Fruit fly (Drosophila melanogaster): Measurements from ENCODE around the gene CG31688.
A peak's percentile ranks its signal among the peaks of the same experiment; 100 is the strongest.

CG31688 gene

DNA sequence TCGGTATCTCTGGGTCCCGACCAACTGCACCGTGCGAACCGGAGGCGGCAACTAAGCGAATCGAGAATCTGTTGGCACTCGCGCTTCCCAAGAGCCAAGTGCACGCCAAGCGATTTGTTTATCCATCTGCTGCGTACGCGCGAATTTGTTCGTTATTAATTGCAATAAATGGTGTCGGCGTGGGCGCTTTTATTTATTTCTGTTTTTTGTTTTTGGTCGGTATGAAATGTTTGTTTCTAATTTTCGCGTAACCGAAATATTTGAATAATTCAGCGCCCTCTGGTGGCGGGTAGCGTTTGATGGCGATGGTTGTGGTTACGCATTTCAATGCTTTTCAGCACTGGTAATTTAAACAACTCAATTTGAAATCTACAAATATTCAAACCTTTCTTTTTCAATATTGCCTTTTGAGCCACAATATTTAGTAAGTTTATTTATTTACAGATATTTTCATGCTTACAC lies 11.2 kb upstream of the CG31688 start, which contains the start of gene CG10947 (continued):
- TF ChIP-seq cg (GFP tag; optimal IDR thresholded peaks at IDR 0.05), result no peak
- TF ChIP-seq dysf (GFP tag; IDR thresholded peaks at IDR 0.05), result peak; percentile 55; the same call in 2 of the 3 replicates
- TF ChIP-seq CG10209 (GFP tag; optimal IDR thresholded peaks at IDR 0.05), result peak; percentile 58
- 0 out of 3 replicates have a peak, but pooled peaks have one; percentile 24 for TF ChIP-seq CG2199 (GFP tag; IDR thresholded peaks at IDR 0.05)
- TF ChIP-seq Camta (GFP tag; optimal IDR thresholded peaks at IDR 0.05), result peak; percentile 59
- TF ChIP-seq CG1024 (GFP tag; IDR thresholded peaks at IDR 0.05), result no peak; the same call in 1 of the 2 replicates
- TF ChIP-seq ewg (GFP tag; optimal IDR thresholded peaks at IDR 0.05), result peak; percentile 63
- TF ChIP-seq Kr (GFP tag; optimal IDR thresholded peaks at IDR 0.05), result no peak
- TF ChIP-seq CG7271 (tag; optimal IDR thresholded peaks at IDR 0.05), result peak; percentile 4
- TF ChIP-seq CG17568 (GFP tag; optimal IDR thresholded peaks at IDR 0.05), result peak; percentile 66
- peak in 1 of 3 experiments; percentile 13 for TF ChIP-seq lola (GFP tag; optimal IDR thresholded peaks at IDR 0.05)
- peak; percentile 41 for TF ChIP-seq phol (tag; optimal IDR thresholded peaks at IDR 0.05)
- TF ChIP-seq CrebB (tag; optimal IDR thresholded peaks at IDR 0.05), result peak; percentile 34
- TF ChIP-seq Dbx (GFP tag; IDR thresholded peaks at IDR 0.05), result peak; percentile 78; the same call in 2 of the 3 replicates
- TF ChIP-seq ATbp (GFP tag; optimal IDR thresholded peaks at IDR 0.05), result peak; percentile 36
- TF ChIP-seq ftz-f1 (GFP tag; optimal IDR thresholded peaks at IDR 0.05), result peak; percentile 11
- TF ChIP-seq bcd (GFP tag; optimal IDR thresholded peaks at IDR 0.05), result peak; percentile 64
- peak; percentile 74 for TF ChIP-seq chm (GFP tag; IDR thresholded peaks at IDR 0.05)
- peak; percentile 16 for TF ChIP-seq trem (tag; optimal IDR thresholded peaks at IDR 0.05)
- peak; percentile 64 for TF ChIP-seq CG1647 (GFP tag; optimal IDR thresholded peaks at IDR 0.05)
- peak; percentile 76 for TF ChIP-seq CG3847 (GFP tag; IDR thresholded peaks at IDR 0.05)
- peak; percentile 69 for TF ChIP-seq amos (GFP tag; IDR thresholded peaks at IDR 0.05; ENCODE audit: partially characterized antibody)
- TF ChIP-seq CG3838 (GFP tag; optimal IDR thresholded peaks at IDR 0.05), result no peak
- TF ChIP-seq Dll (GFP tag; IDR thresholded peaks at IDR 0.05; ENCODE audit: partially characterized antibody), result peak; percentile 59; the same call in 3 of the 4 replicates
- TF ChIP-seq jigr1 (GFP tag; IDR thresholded peaks at IDR 0.05), result no peak
- TF ChIP-seq inv (GFP tag; IDR thresholded peaks at IDR 0.05; ENCODE audit: partially characterized antibody), result peak; percentile 51
- peak; percentile 17 for TF ChIP-seq Usf (GFP tag; optimal IDR thresholded peaks at IDR 0.05)
- TF ChIP-seq Gsc (GFP tag; IDR thresholded peaks at IDR 0.05), result no peak
- peak; percentile 53 for TF ChIP-seq CG9609 (GFP tag; optimal IDR thresholded peaks at IDR 0.05)
- peak; percentile 41 for TF ChIP-seq btn (GFP tag; optimal IDR thresholded peaks at IDR 0.05)
- TF ChIP-seq CG11456 (GFP tag; IDR thresholded peaks at IDR 0.05), result peak; percentile 86
- no peak for TF ChIP-seq CG12769 (tag; optimal IDR thresholded peaks at IDR 0.05)
- peak; percentile 10 for TF ChIP-seq sd (tag; optimal IDR thresholded peaks at IDR 0.05)
- TF ChIP-seq CG2116 (GFP tag; optimal IDR thresholded peaks at IDR 0.05), result peak; percentile 39
- TF ChIP-seq pum (GFP tag; optimal IDR thresholded peaks at IDR 0.05), result peak; percentile 59
- TF ChIP-seq Optix (GFP tag; IDR thresholded peaks at IDR 0.05), result no peak
- TF ChIP-seq NfI (GFP tag; optimal IDR thresholded peaks at IDR 0.05), result peak; percentile 82
- peak; percentile 28 for TF ChIP-seq CG7928 (GFP tag; optimal IDR thresholded peaks at IDR 0.05)
- peak; percentile 4 for TF ChIP-seq MESR4 (GFP tag; optimal IDR thresholded peaks at IDR 0.05)
- peak; percentile 44 for TF ChIP-seq D19B (GFP tag; optimal IDR thresholded peaks at IDR 0.05)
- TF ChIP-seq CG15011 (GFP tag; optimal IDR thresholded peaks at IDR 0.05), result no peak
- no peak for TF ChIP-seq aop (GFP tag; IDR thresholded peaks at IDR 0.05)
- TF ChIP-seq CG15601 (tag; optimal IDR thresholded peaks at IDR 0.05), result peak; percentile 64
- no peak for TF ChIP-seq sens-2 (GFP tag; IDR thresholded peaks at IDR 0.05)
- peak; percentile 56 for TF ChIP-seq dm (GFP tag; optimal IDR thresholded peaks at IDR 0.05)
- no peak for TF ChIP-seq usp (GFP tag; optimal IDR thresholded peaks at IDR 0.05)
- peak; percentile 60 to 65 for TF ChIP-seq chif (GFP tag; optimal IDR thresholded peaks at IDR 0.05)
- TF ChIP-seq CG18011 (GFP tag; optimal IDR thresholded peaks at IDR 0.05), result peak; percentile 68
- TF ChIP-seq zfh2 (GFP tag; optimal IDR thresholded peaks at IDR 0.05), result peak; percentile 48
- TF ChIP-seq en (GFP tag; optimal IDR thresholded peaks at IDR 0.05), result peak; percentile 72
